Fruit fly (Drosophila melanogaster) S2 (cell line): ENCODE data around the gene CG8507.

ENCODE experiments used
- CG8478 ChIP-seq: fragments of >200 bp; optimal IDR thresholded peaks from 2 replicates; lab custom pipeline; 2018
- CTCF ChIP-seq, 2 experiments: fragments of >200 bp; optimal IDR thresholded peaks; 2 replicates each; lab custom pipeline; 2018

dm6 chr3R:9819777-9820176 lies 28.5 kb downstream of the CG8507 start, which contains the start of gene CG9458:
- TF ChIP-seq CG8478 (lab: Kevin White, UChicago) (no peak), CTCF (optimal IDR thresholded peaks at IDR 0.05; lab: Kevin White, UChicago) (no peak)
